Fruit fly (Drosophila melanogaster) ovary, adult (tissue): ENCODE measurements around the gene Flacc.

Experiments used
- CG17801 ChIP-seq: fragments of 200-800 bp; optimal IDR thresholded peaks from 2 replicates; lab custom pipeline; 2019; ENCODE audit warnings: missing biosample characterization, mild to moderate bottlenecking, missing genetic modification characterization, moderate library complexity; ENCODE audit not compliant: partially characterized antibody

The Flacc gene

dm6 chrX:18924713-18925112 is 31.3 kb upstream of the Flacc start:
- TF ChIP-seq CG17801 (GFP tag; lab: Kevin White, UChicago), result no peak

dm6 chrX:18923531-18923930 is 30.1 kb upstream of the Flacc start:
- no peak for TF ChIP-seq CG17801 (GFP tag; lab: Kevin White, UChicago)

- TF ChIP-seq CG17801 (GFP tag; lab: Kevin White, UChicago), result no peak
Observed at dm6 chrX:18920642-18921355, 27.4 kb upstream of the Flacc start.

- TF ChIP-seq CG17801 (GFP tag; lab: Kevin White, UChicago), result no peak
Observed at dm6 chrX:18919422-18920029, 26.1 kb upstream of the Flacc start.

dm6 chrX:18917585-18917984 is 24.1 kb upstream of the Flacc start:
- no peak for TF ChIP-seq CG17801 (GFP tag; lab: Kevin White, UChicago)

- TF ChIP-seq CG17801 (GFP tag; lab: Kevin White, UChicago), result no peak
Observed at dm6 chrX:18914177-18914576, 20.7 kb upstream of the Flacc start.

- no peak for TF ChIP-seq CG17801 (GFP tag; lab: Kevin White, UChicago)
Observed at dm6 chrX:18913764-18914163, 20.3 kb upstream of the Flacc start.

- TF ChIP-seq CG17801 (GFP tag; lab: Kevin White, UChicago), result no peak
Observed at dm6 chrX:18913359-18913758, 19.9 kb upstream of the Flacc start.

- TF ChIP-seq CG17801 (GFP tag; lab: Kevin White, UChicago), result no peak
Observed at dm6 chrX:18910827-18911226, 17.4 kb upstream of the Flacc start.

- no peak for TF ChIP-seq CG17801 (GFP tag; lab: Kevin White, UChicago)
Observed at dm6 chrX:18905152-18905551, 11.7 kb upstream of the Flacc start.

dm6 chrX:18902800-18903199 is 9.4 kb upstream of the Flacc start:
- no peak for TF ChIP-seq CG17801 (GFP tag; lab: Kevin White, UChicago)

- no peak for TF ChIP-seq CG17801 (GFP tag; lab: Kevin White, UChicago)
Observed at dm6 chrX:18900958-18901357, 7.5 kb upstream of the Flacc start.

dm6 chrX:18899835-18900460 is 6.5 kb upstream of the Flacc start, which contains the start of gene CG7378:
Gene CG7378, plus strand, starts transcription at chrX:18900410.
- TF ChIP-seq CG17801 (GFP tag; lab: Kevin White, UChicago), result no peak

- TF ChIP-seq CG17801 (GFP tag; lab: Kevin White, UChicago), result no peak
Observed at dm6 chrX:18897906-18898305, 4.5 kb upstream of the Flacc start.

dm6 chrX:18897294-18897693 is 3.9 kb upstream of the Flacc start:
- no peak for TF ChIP-seq CG17801 (GFP tag; lab: Kevin White, UChicago)

- no peak for TF ChIP-seq CG17801 (GFP tag; lab: Kevin White, UChicago)
Observed at dm6 chrX:18894146-18894545, 710 bp upstream of the Flacc start, which contains the start of gene SdhBL. Gene SdhBL, plus strand, starts transcription at chrX:18894446.
